Worm (Caenorhabditis elegans) whole organism, L4 larva: ENCODE results near the gene pho-1.

Experiments used
- D1046.2 ChIP-seq: fragments of 200-800 bp; sonication (Bioruptor generic); IDR thresholded peaks from 2 replicates; pipeline ENCODE4 v1.3.6; 2022; ENCODE audit warnings: missing genetic modification characterization, missing compliant biosample characterization
- F44E2.7 ChIP-seq: fragments of 200-800 bp; sonication (Bioruptor generic); IDR thresholded peaks from 2 replicates; pipeline ENCODE4 v2.1.2; 2022; ENCODE audit warnings: missing genetic modification characterization, missing compliant biosample characterization
- F49E8.2 ChIP-seq: sonication (generic microtip); optimal IDR thresholded peaks from 2 replicates; lab custom pipeline; 2016; ENCODE audit warnings: missing compliant biosample characterization, mild to moderate bottlenecking, missing genetic modification characterization, borderline replicate concordance
- aha-1 ChIP-seq: fragments of 150-350 bp; peaks from one replicate; lab custom pipeline; 2014; ENCODE audit warnings: missing biosample characterization, missing genetic modification characterization
- attf-4 ChIP-seq: sonication (generic microtip); optimal IDR thresholded peaks from 3 replicates; lab custom pipeline; 2017; ENCODE audit warnings: missing biosample characterization, missing genetic modification characterization
- ctbp-1 ChIP-seq: fragments of 200-800 bp; sonication (Bioruptor generic); IDR thresholded peaks from 2 replicates; pipeline ENCODE4 v1.3.6; 2022; ENCODE audit warnings: missing genetic modification reagents, missing genetic modification characterization, missing compliant biosample characterization
- daf-16 ChIP-seq, 3 experiments: sonication (generic microtip); optimal IDR thresholded peaks; 2 replicates each; lab custom pipeline; 2016 to 2017; ENCODE audit warnings: missing genetic modification characterization in 3 of 3, missing genetic modification reagents in 3 of 3, mild to moderate bottlenecking in 2 of 3, missing compliant biosample characterization in 2 of 3, missing biosample characterization in 1 of 3, moderate library complexity in 1 of 3
- daf-19 ChIP-seq: fragments of 200-800 bp; sonication (Bioruptor generic); conservative IDR thresholded peaks from 2 replicates; pipeline ENCODE4 v1.3.6; 2022; ENCODE audit warnings: missing genetic modification characterization, missing compliant biosample characterization
- dmd-6 ChIP-seq: fragments of 200-800 bp; sonication (Bioruptor generic); IDR thresholded peaks from 2 replicates; pipeline ENCODE4 v1.3.6; 2022; ENCODE audit warnings: missing genetic modification reagents, missing genetic modification characterization, missing compliant biosample characterization
- dmd-8 ChIP-seq: fragments of 200-800 bp; sonication (Bioruptor generic); IDR thresholded peaks from 2 replicates; pipeline ENCODE4 v1.3.6; 2022; ENCODE audit warnings: missing genetic modification characterization, missing compliant biosample characterization
- dve-1 ChIP-seq: sonication (generic microtip); optimal IDR thresholded peaks from 2 replicates; lab custom pipeline; 2017; ENCODE audit warnings: antibody characterized with exemption, mild to moderate bottlenecking, missing genetic modification characterization, missing compliant biosample characterization; ENCODE audit not compliant: insufficient read depth
- egl-27 ChIP-seq: sonication (generic microtip); optimal IDR thresholded peaks from 3 replicates; lab custom pipeline; 2017; ENCODE audit warnings: missing biosample characterization, missing genetic modification reagents, missing genetic modification characterization
- fos-1 ChIP-seq: fragments of 150-350 bp; optimal IDR thresholded peaks from 2 replicates; lab custom pipeline; 2014; ENCODE audit warnings: missing biosample characterization, missing genetic modification characterization
- hlh-11 ChIP-seq: fragments of 200-800 bp; sonication (Bioruptor generic); optimal IDR thresholded peaks from 2 replicates; lab custom pipeline; 2018; ENCODE audit warnings: mild to moderate bottlenecking, missing genetic modification characterization, missing compliant biosample characterization
- hlh-30 ChIP-seq: sonication (generic microtip); optimal IDR thresholded peaks from 2 replicates; lab custom pipeline; 2017; ENCODE audit warnings: antibody characterized with exemption, mild to moderate bottlenecking, missing genetic modification characterization, missing compliant biosample characterization; ENCODE audit not compliant: insufficient read depth
- jun-1 ChIP-seq: fragments of 150-350 bp; optimal IDR thresholded peaks from 2 replicates; lab custom pipeline; 2014; ENCODE audit warnings: missing biosample characterization, missing genetic modification reagents, missing genetic modification characterization
- lin-38 ChIP-seq: fragments of 200-800 bp; sonication (Bioruptor generic); IDR thresholded peaks from 2 replicates; pipeline ENCODE4 v1.3.6; 2022; ENCODE audit warnings: missing genetic modification reagents, missing genetic modification characterization, missing compliant biosample characterization
- mdl-1 ChIP-seq, 2 experiments: fragments of 150-350 bp in 1 of 2; sonication (generic microtip) in 1 of 2; optimal IDR thresholded peaks; 2 replicates each; lab custom pipeline; 2014 to 2017; ENCODE audit warnings: missing biosample characterization in 2 of 2, missing genetic modification characterization in 2 of 2
- mes-2 ChIP-seq: sonication (generic microtip); optimal IDR thresholded peaks from 2 replicates; lab custom pipeline; 2016; ENCODE audit warnings: missing genotype, mild to moderate bottlenecking, missing genetic modification characterization, missing compliant biosample characterization; ENCODE audit not compliant: poor library complexity, severe bottlenecking
- mxl-2 ChIP-seq: fragments of 200-800 bp; sonication (Bioruptor generic); conservative IDR thresholded peaks from 2 replicates; pipeline ENCODE4 v1.3.6; 2022; ENCODE audit warnings: missing genetic modification reagents, missing genetic modification characterization, missing compliant biosample characterization
- mxl-3 ChIP-seq: fragments of 200-800 bp; sonication (Bioruptor generic); optimal IDR thresholded peaks from 2 replicates; lab custom pipeline; 2018; ENCODE audit warnings: mild to moderate bottlenecking, missing genetic modification characterization, missing compliant biosample characterization
- nhr-10 ChIP-seq: fragments of 150-350 bp; optimal IDR thresholded peaks from 2 replicates; lab custom pipeline; 2014; ENCODE audit warnings: missing biosample characterization, missing genetic modification characterization
- nhr-102 ChIP-seq: sonication (generic microtip); optimal IDR thresholded peaks from 2 replicates; lab custom pipeline; 2016; ENCODE audit warnings: mild to moderate bottlenecking, missing genetic modification characterization, moderate library complexity, missing compliant biosample characterization
- nhr-237 ChIP-seq: sonication (generic microtip); optimal IDR thresholded peaks from 2 replicates; lab custom pipeline; 2017; ENCODE audit warnings: missing biosample characterization, missing genetic modification characterization
- nhr-25 ChIP-seq: sonication (generic microtip); optimal IDR thresholded peaks from 2 replicates; lab custom pipeline; 2017; ENCODE audit warnings: missing genetic modification characterization, mild to moderate bottlenecking, missing compliant biosample characterization, antibody characterized with exemption, moderate library complexity, borderline replicate concordance; ENCODE audit not compliant: insufficient read depth
- nhr-28 ChIP-seq: fragments of 150-350 bp; optimal IDR thresholded peaks from 2 replicates; lab custom pipeline; 2014; ENCODE audit warnings: missing biosample characterization, missing genetic modification characterization
- nhr-48 ChIP-seq: sonication (generic microtip); optimal IDR thresholded peaks from 2 replicates; lab custom pipeline; 2016; ENCODE audit warnings: mild to moderate bottlenecking, missing genetic modification characterization, missing compliant biosample characterization
- nhr-77 ChIP-seq: fragments of 150-350 bp; optimal IDR thresholded peaks from 2 replicates; lab custom pipeline; 2014; ENCODE audit warnings: missing biosample characterization, missing genetic modification characterization
- pha-4 ChIP-seq, 2 experiments: fragments of 150-350 bp in 1 of 2; fragments of 200-800 bp in 1 of 2; sonication (Bioruptor generic) in 1 of 2; IDR thresholded peaks in 1 of 2; optimal IDR thresholded peaks in 1 of 2; 2 replicates each; pipeline versions ENCODE4 v1.3.6 to Lab custom; 2014 to 2022; ENCODE audit warnings: missing genetic modification characterization in 2 of 2, missing genetic modification reagents in 2 of 2, missing biosample characterization in 1 of 2, missing compliant biosample characterization in 1 of 2
- php-3 ChIP-seq: fragments of 200-800 bp; sonication (Bioruptor generic); IDR thresholded peaks from 2 replicates; pipeline ENCODE4 v1.3.6; 2022; ENCODE audit warnings: missing genetic modification reagents, missing genetic modification characterization, missing compliant biosample characterization
- pqm-1 ChIP-seq: sonication (generic microtip); optimal IDR thresholded peaks from 2 replicates; lab custom pipeline; 2017; ENCODE audit warnings: missing biosample characterization, missing genetic modification characterization
- tag-97 ChIP-seq: fragments of 200-800 bp; sonication (Bioruptor generic); IDR thresholded peaks from 2 replicates; pipeline ENCODE4 v1.3.6; 2022; ENCODE audit warnings: missing genetic modification characterization, missing compliant biosample characterization
- tra-1 ChIP-seq: fragments of 200-800 bp; sonication (Bioruptor generic); IDR thresholded peaks from 2 replicates; pipeline ENCODE4 v1.3.6; 2022; ENCODE audit warnings: missing genetic modification reagents, missing genetic modification characterization, missing compliant biosample characterization
- unc-62 ChIP-seq, 3 experiments: fragments of 150-350 bp in 1 of 3; sonication (generic microtip); optimal IDR thresholded peaks in 2 of 3; peaks in 1 of 3; 1 replicate in 1 of 3; 2 replicates in 2 of 3; lab custom pipeline; 2014 to 2017; ENCODE audit warnings: missing biosample characterization in 3 of 3, missing genetic modification characterization in 3 of 3, missing genetic modification reagents in 3 of 3, missing genotype in 1 of 3
- zip-2 ChIP-seq: fragments of 150-350 bp; optimal IDR thresholded peaks from 2 replicates; lab custom pipeline; 2014; ENCODE audit warnings: missing biosample characterization, missing genetic modification characterization

pho-1 gene

ce11 chrII:5191766-5192165 lies 43.9 kb downstream of the pho-1 start (continued):
- no peak for TF ChIP-seq dmd-8 (GFP tag; lab: Robert Waterston, UW)
- peak; percentile 65 for TF ChIP-seq dmd-6 (GFP tag; lab: Robert Waterston, UW)
- peak; percentile 60 for TF ChIP-seq nhr-77 (tag; lab: Kevin White, UChicago)
- no peak for TF ChIP-seq F49E8.2 (tag; lab: Kevin White, UChicago)
- TF ChIP-seq, all 104 proteins: peak for 10

- no peak for TF ChIP-seq attf-4
- peak; percentile 37 for TF ChIP-seq aha-1 (tag; lab: Kevin White, UChicago)
- no peak for TF ChIP-seq mxl-3
- TF ChIP-seq lin-38 (GFP tag; lab: Robert Waterston, UW): peak; percentile 81
These were observed 47.7 kb downstream of the pho-1 start for ce11 chrII:5187934-5188333.

ce11 chrII:5187469-5187868 lies 48.2 kb downstream of the pho-1 start, which contains the start of gene crh-2:
crh-2 (minus strand) TSS chrII:5187569.
- TF ChIP-seq nhr-10 (tag; lab: Kevin White, UChicago): no peak
- TF ChIP-seq, all 104 proteins: peak for 0

ce11 chrII:5186870-5187269 lies 48.8 kb downstream of the pho-1 start:
- TF ChIP-seq mxl-2 (GFP tag; lab: Robert Waterston, UW) (no peak), aha-1 (tag; lab: Kevin White, UChicago) (peak; percentile 70), pqm-1 (peak; percentile 51), php-3 (GFP tag; lab: Robert Waterston, UW) (peak; percentile 73), mes-2 (no peak), dve-1 (peak; percentile 42), nhr-237 (tag; lab: Kevin White, UChicago) (no peak), tag-97 (no peak), ctbp-1 (GFP tag; lab: Robert Waterston, UW) (no peak), nhr-48 (tag; lab: Kevin White, UChicago) (peak; percentile 2), daf-16 (GFP tag; optimal IDR thresholded peaks at IDR 0.05; lab: Kevin White, UChicago) (no peak), daf-16 (tag; optimal IDR thresholded peaks at IDR 0.05; lab: Kevin White, UChicago) (peak; percentile 69), hlh-11 (peak; percentile 62), egl-27 (tag; lab: Kevin White, UChicago) (no peak), zip-2 (tag; lab: Kevin White, UChicago) (no peak), F44E2.7 (GFP tag; lab: Robert Waterston, UW) (no peak)

- TF ChIP-seq pha-4 (GFP tag; IDR thresholded peaks at IDR 0.05; lab: Robert Waterston, UW): peak; percentile 43; the same call in 1 of the 2 replicates
- no peak for TF ChIP-seq pha-4 (tag; optimal IDR thresholded peaks at IDR 0.05; lab: Kevin White, UChicago)
- TF ChIP-seq mdl-1 (tag; optimal IDR thresholded peaks at IDR 0.05; lab: Kevin White, UChicago): peak in 1 of 2 experiments; percentile 39
- peak; percentile 79 for TF ChIP-seq nhr-28 (tag; lab: Kevin White, UChicago)
- TF ChIP-seq unc-62 (GFP tag; optimal IDR thresholded peaks at IDR 0.05 in 1 of 2; lab: Kevin White, UChicago): peak in 1 of 2 experiments; percentile 1
- no peak for TF ChIP-seq unc-62 (tag; optimal IDR thresholded peaks at IDR 0.05; lab: Kevin White, UChicago)
- TF ChIP-seq daf-19 (GFP tag; lab: Robert Waterston, UW): no peak
- peak; percentile 68 for TF ChIP-seq dmd-6 (GFP tag; lab: Robert Waterston, UW)
- no peak for TF ChIP-seq jun-1 (tag; lab: Kevin White, UChicago)
- TF ChIP-seq nhr-102 (tag; lab: Kevin White, UChicago): peak; percentile 49
- peak; percentile 89 for TF ChIP-seq pqm-1
- peak; percentile 100 for TF ChIP-seq php-3 (GFP tag; lab: Robert Waterston, UW)
- peak; percentile 14 for TF ChIP-seq mes-2
- peak; percentile 76 for TF ChIP-seq dve-1
- TF ChIP-seq D1046.2 (GFP tag; lab: Robert Waterston, UW): no peak
- peak in 1 of 2 experiments; percentile 62 for TF ChIP-seq daf-16 (GFP tag; optimal IDR thresholded peaks at IDR 0.05; lab: Kevin White, UChicago)
- TF ChIP-seq daf-16 (tag; optimal IDR thresholded peaks at IDR 0.05; lab: Kevin White, UChicago): peak; percentile 94
- peak; percentile 43 for TF ChIP-seq nhr-48 (tag; lab: Kevin White, UChicago)
- TF ChIP-seq fos-1: no peak
- TF ChIP-seq tra-1 (GFP tag; lab: Robert Waterston, UW): peak; percentile 35; the same call in 1 of the 2 replicates
- TF ChIP-seq hlh-11: peak; percentile 78
- TF ChIP-seq nhr-25 (tag; lab: Kevin White, UChicago): no peak
- peak; percentile 35 for TF ChIP-seq hlh-30
- TF ChIP-seq nhr-10 (tag; lab: Kevin White, UChicago): peak; percentile 39
- peak; percentile 57 for TF ChIP-seq nhr-77 (tag; lab: Kevin White, UChicago)
These were observed 49.6 kb downstream of the pho-1 start for ce11 chrII:5185955-5186539.
